Fruit fly (Drosophila melanogaster): Measurements from ENCODE around the gene js.
A peak's percentile ranks its signal among the peaks of the same experiment; 100 is the strongest.

The js gene

dm6 chr3R:16368288-16368687 is at the start of gene js:
Gene js, minus strand, starts transcription at chr3R:16368306.
- TF ChIP-seq tai (GFP tag; optimal IDR thresholded peaks at IDR 0.05) = no peak

dm6 chr3R:16416508-16416907 is 48.4 kb upstream of the js start:
- TF ChIP-seq ey (GFP tag; optimal IDR thresholded peaks at IDR 0.05) (no peak), Dfd (GFP tag; optimal IDR thresholded peaks at IDR 0.05) (peak; percentile 19)

dm6 chr3R:16413734-16414133 is 45.6 kb upstream of the js start:
- TF ChIP-seq Sp1 (GFP tag; optimal IDR thresholded peaks at IDR 0.05) (no peak), sv (GFP tag; optimal IDR thresholded peaks at IDR 0.05) (no peak), dl (GFP tag; optimal IDR thresholded peaks at IDR 0.05; ENCODE audit: insufficient read depth in 1 of 2, partially characterized antibody in 2 of 2) (no peak), rgr (GFP tag; optimal IDR thresholded peaks at IDR 0.05) (no peak), sage (GFP tag; optimal IDR thresholded peaks at IDR 0.05) (no peak), Dif (GFP tag; optimal IDR thresholded peaks at IDR 0.05; ENCODE audit: partially characterized antibody) (no peak), GATAd (GFP tag; optimal IDR thresholded peaks at IDR 0.05) (no peak), Dfd (GFP tag; optimal IDR thresholded peaks at IDR 0.05) (no peak), brk (GFP tag; optimal IDR thresholded peaks at IDR 0.05) (no peak), HLH106 (tag; optimal IDR thresholded peaks at IDR 0.05) (no peak)

dm6 chr3R:16410706-16411105 is 42.6 kb upstream of the js start:
- TF ChIP-seq brk (GFP tag; optimal IDR thresholded peaks at IDR 0.05) = no peak
- TF ChIP-seq Vsx2 (GFP tag; optimal IDR thresholded peaks at IDR 0.05; ENCODE audit: partially characterized antibody) = no peak
- TF ChIP-seq h (GFP tag; optimal IDR thresholded peaks at IDR 0.05) = no peak
- no peak for TF ChIP-seq GATAd (GFP tag; optimal IDR thresholded peaks at IDR 0.05)
- TF ChIP-seq Mio (GFP tag; optimal IDR thresholded peaks at IDR 0.05) = no peak
- TF ChIP-seq br (GFP tag; optimal IDR thresholded peaks at IDR 0.05) = no peak
- TF ChIP-seq sv (GFP tag; optimal IDR thresholded peaks at IDR 0.05) = no peak
- TF ChIP-seq dmrt93B (GFP tag; optimal IDR thresholded peaks at IDR 0.05) = no peak
- no peak for TF ChIP-seq dsf (GFP tag; optimal IDR thresholded peaks at IDR 0.05; ENCODE audit: borderline replicate concordance)
- no peak for TF ChIP-seq dl (GFP tag; optimal IDR thresholded peaks at IDR 0.05; ENCODE audit: insufficient read depth in 1 of 2, partially characterized antibody in 2 of 2)
- TF ChIP-seq Jra (GFP tag; optimal IDR thresholded peaks at IDR 0.05) = no peak
- no peak for TF ChIP-seq Abd-B (GFP tag; optimal IDR thresholded peaks at IDR 0.05)

dm6 chr3R:16408434-16408833 is 40.3 kb upstream of the js start:
- TF ChIP-seq Myc (optimal IDR thresholded peaks at IDR 0.05) = no peak
- no peak for TF ChIP-seq rgr (GFP tag; optimal IDR thresholded peaks at IDR 0.05)
- TF ChIP-seq HLH106 (tag; optimal IDR thresholded peaks at IDR 0.05) = no peak
- TF ChIP-seq br (GFP tag; optimal IDR thresholded peaks at IDR 0.05) = no peak
- TF ChIP-seq tai (GFP tag; optimal IDR thresholded peaks at IDR 0.05) = no peak
- TF ChIP-seq N (GFP tag; optimal IDR thresholded peaks at IDR 0.05) = no peak
- TF ChIP-seq dl (GFP tag; optimal IDR thresholded peaks at IDR 0.05; ENCODE audit: insufficient read depth in 1 of 2, partially characterized antibody in 2 of 2) = no peak
- no peak for TF ChIP-seq GATAd (GFP tag; optimal IDR thresholded peaks at IDR 0.05)

dm6 chr3R:16406618-16407017 is 38.5 kb upstream of the js start:
- no peak for TF ChIP-seq Dfd (GFP tag; optimal IDR thresholded peaks at IDR 0.05)
- TF ChIP-seq rgr (GFP tag; optimal IDR thresholded peaks at IDR 0.05) = no peak
- no peak for TF ChIP-seq br (GFP tag; optimal IDR thresholded peaks at IDR 0.05)
- TF ChIP-seq Mio (GFP tag; optimal IDR thresholded peaks at IDR 0.05) = no peak
- TF ChIP-seq Sp1 (GFP tag; optimal IDR thresholded peaks at IDR 0.05) = no peak
- TF ChIP-seq foxo (GFP tag; optimal IDR thresholded peaks at IDR 0.05) = no peak
- no peak for TF ChIP-seq sv (GFP tag; optimal IDR thresholded peaks at IDR 0.05)
- no peak for TF ChIP-seq Myc (optimal IDR thresholded peaks at IDR 0.05)
- TF ChIP-seq lola (GFP tag; optimal IDR thresholded peaks at IDR 0.05) = no peak
- TF ChIP-seq ey (GFP tag; optimal IDR thresholded peaks at IDR 0.05) = no peak
- TF ChIP-seq Hr83 (GFP tag; optimal IDR thresholded peaks at IDR 0.05; ENCODE audit: poor library complexity, severe bottlenecking) = no peak
- no peak for TF ChIP-seq brk (GFP tag; optimal IDR thresholded peaks at IDR 0.05)
- TF ChIP-seq dsf (GFP tag; optimal IDR thresholded peaks at IDR 0.05; ENCODE audit: borderline replicate concordance) = no peak
- no peak for TF ChIP-seq Abd-B (GFP tag; optimal IDR thresholded peaks at IDR 0.05)

dm6 chr3R:16403734-16404057 is 35.6 kb upstream of the js start:
- TF ChIP-seq Dif (GFP tag; optimal IDR thresholded peaks at IDR 0.05; ENCODE audit: partially characterized antibody) (peak; percentile 11), Dfd (GFP tag; optimal IDR thresholded peaks at IDR 0.05) (no peak)
